Worm (Caenorhabditis elegans) whole organism, L2 larva: ENCODE measurements around the gene pms-2.

Experiments used
- C34F6.9 ChIP-seq: fragments of 150-350 bp; optimal IDR thresholded peaks from 2 replicates; lab custom pipeline; 2014; ENCODE audit warnings: missing biosample characterization, missing genetic modification characterization
- F13H6.1 ChIP-seq: sonication (generic microtip); optimal IDR thresholded peaks from 2 replicates; lab custom pipeline; 2016; ENCODE audit warnings: missing genetic modification characterization, missing compliant biosample characterization
- Y55F3AM.14 ChIP-seq: fragments of 200-800 bp; sonication (Bioruptor generic); optimal IDR thresholded peaks from 2 replicates; lab custom pipeline; 2018; ENCODE audit warnings: mild to moderate bottlenecking, missing genetic modification characterization, missing compliant biosample characterization
- alr-1 ChIP-seq: fragments of 150-350 bp; optimal IDR thresholded peaks from 2 replicates; lab custom pipeline; 2014; ENCODE audit warnings: missing biosample characterization, missing genetic modification characterization
- aly-2 ChIP-seq: fragments of 150-350 bp; optimal IDR thresholded peaks from 2 replicates; lab custom pipeline; 2014; ENCODE audit warnings: missing biosample characterization, missing genetic modification characterization
- ama-1 ChIP-seq: fragments of 150-350 bp; optimal IDR thresholded peaks from 2 replicates; lab custom pipeline; 2018; ENCODE audit warnings: inconsistent platforms
- blmp-1 ChIP-seq: sonication (generic microtip); optimal IDR thresholded peaks from 2 replicates; lab custom pipeline; 2017; ENCODE audit warnings: missing genetic modification characterization, mild to moderate bottlenecking, missing compliant biosample characterization, antibody characterized with exemption, moderate library complexity; ENCODE audit not compliant: insufficient read depth
- ceh-16 ChIP-seq: fragments of 150-350 bp; optimal IDR thresholded peaks from 2 replicates; lab custom pipeline; 2014; ENCODE audit warnings: missing biosample characterization, missing genetic modification characterization
- ceh-82 ChIP-seq: fragments of 150-350 bp; optimal IDR thresholded peaks from 2 replicates; lab custom pipeline; 2014; ENCODE audit warnings: missing biosample characterization, missing genetic modification characterization
- crh-2 ChIP-seq: sonication (generic microtip); optimal IDR thresholded peaks from 2 replicates; lab custom pipeline; 2017; ENCODE audit warnings: missing biosample characterization, missing genetic modification characterization
- dmd-4 ChIP-seq: sonication (generic microtip); optimal IDR thresholded peaks from 2 replicates; lab custom pipeline; 2017; ENCODE audit warnings: missing biosample characterization, missing genetic modification characterization
- egl-27 ChIP-seq: sonication (generic microtip); optimal IDR thresholded peaks from 3 replicates; lab custom pipeline; 2017; ENCODE audit warnings: missing biosample characterization, missing genetic modification reagents, missing genetic modification characterization
- elt-3 ChIP-seq: sonication (generic microtip); optimal IDR thresholded peaks from 2 replicates; lab custom pipeline; 2017; ENCODE audit warnings: missing biosample characterization, missing genetic modification characterization
- fos-1 ChIP-seq: fragments of 150-350 bp; optimal IDR thresholded peaks from 2 replicates; lab custom pipeline; 2014; ENCODE audit warnings: missing biosample characterization, missing genetic modification characterization
- gmeb-1 ChIP-seq: fragments of 150-350 bp; optimal IDR thresholded peaks from 2 replicates; lab custom pipeline; 2014; ENCODE audit warnings: missing biosample characterization, missing genetic modification characterization
- lin-13 ChIP-seq: fragments of 150-350 bp; optimal IDR thresholded peaks from 2 replicates; lab custom pipeline; 2014; ENCODE audit warnings: missing biosample characterization, missing genetic modification reagents, missing genetic modification characterization
- lin-39 ChIP-seq: fragments of 150-350 bp; optimal IDR thresholded peaks from 2 replicates; lab custom pipeline; 2014; ENCODE audit warnings: missing biosample characterization, missing genetic modification reagents, missing genetic modification characterization
- lsy-2 ChIP-seq, 2 experiments: fragments of 150-350 bp in 1 of 2; sonication (generic microtip) in 1 of 2; optimal IDR thresholded peaks; 2 replicates each; lab custom pipeline; 2014 to 2017; ENCODE audit warnings: missing biosample characterization in 2 of 2, missing genetic modification characterization in 2 of 2
- mab-5 ChIP-seq: fragments of 150-350 bp; optimal IDR thresholded peaks from 2 replicates; lab custom pipeline; 2014; ENCODE audit warnings: missing biosample characterization, missing genetic modification characterization
- mbf-1 ChIP-seq: sonication (generic microtip); optimal IDR thresholded peaks from 2 replicates; lab custom pipeline; 2017; ENCODE audit warnings: missing biosample characterization, missing genetic modification characterization
- mdl-1 ChIP-seq, 2 experiments: fragments of 150-350 bp in 1 of 2; sonication (generic microtip) in 1 of 2; optimal IDR thresholded peaks; 2 replicates each; lab custom pipeline; 2017; ENCODE audit warnings: missing biosample characterization in 2 of 2, missing genetic modification characterization in 2 of 2
- nhr-10 ChIP-seq: sonication (generic microtip); optimal IDR thresholded peaks from 2 replicates; lab custom pipeline; 2017; ENCODE audit warnings: missing biosample characterization, missing genetic modification characterization
- nhr-11 ChIP-seq: fragments of 150-350 bp; optimal IDR thresholded peaks from 2 replicates; lab custom pipeline; 2014; ENCODE audit warnings: missing biosample characterization, missing genetic modification characterization
- nhr-129 ChIP-seq: fragments of 150-350 bp; optimal IDR thresholded peaks from 2 replicates; lab custom pipeline; 2014; ENCODE audit warnings: missing biosample characterization, missing genetic modification characterization
- nhr-21 ChIP-seq: fragments of 150-350 bp; optimal IDR thresholded peaks from 2 replicates; lab custom pipeline; 2014; ENCODE audit warnings: missing biosample characterization, missing genetic modification characterization
- nhr-23 ChIP-seq: fragments of 150-350 bp; optimal IDR thresholded peaks from 2 replicates; lab custom pipeline; 2014; ENCODE audit warnings: missing biosample characterization, missing genetic modification reagents, missing genetic modification characterization
- nhr-25 ChIP-seq: fragments of 150-350 bp; sonication (generic microtip); optimal IDR thresholded peaks from 3 replicates; lab custom pipeline; 2014; ENCODE audit warnings: missing biosample characterization, missing genetic modification characterization
- nhr-6 ChIP-seq: fragments of 150-350 bp; optimal IDR thresholded peaks from 2 replicates; lab custom pipeline; 2014; ENCODE audit warnings: missing biosample characterization, missing genetic modification characterization
- nhr-77 ChIP-seq: fragments of 150-350 bp; optimal IDR thresholded peaks from 2 replicates; lab custom pipeline; 2014; ENCODE audit warnings: missing biosample characterization, missing genetic modification characterization
- sem-4 ChIP-seq: fragments of 150-350 bp; optimal IDR thresholded peaks from 2 replicates; lab custom pipeline; 2014; ENCODE audit warnings: missing biosample characterization, missing genetic modification reagents, missing genetic modification characterization
- sma-3 ChIP-seq: sonication (generic microtip); optimal IDR thresholded peaks from 2 replicates; lab custom pipeline; 2016; ENCODE audit warnings: missing genetic modification reagents, missing genetic modification characterization, missing compliant biosample characterization
- sma-9 ChIP-seq, 2 experiments: fragments of 150-350 bp in 1 of 2; sonication (generic microtip) in 1 of 2; optimal IDR thresholded peaks; 2 replicates each; lab custom pipeline; 2014 to 2016; ENCODE audit warnings: missing genetic modification characterization in 2 of 2, mild to moderate bottlenecking in 1 of 2, missing biosample characterization in 1 of 2, missing compliant biosample characterization in 1 of 2, missing genetic modification reagents in 1 of 2, moderate library complexity in 1 of 2
- snpc-4 ChIP-seq: fragments of 150-350 bp; optimal IDR thresholded peaks from 2 replicates; lab custom pipeline; 2014; ENCODE audit warnings: missing biosample characterization, missing genetic modification characterization
- unc-55 ChIP-seq: fragments of 150-350 bp; sonication (generic microtip); optimal IDR thresholded peaks from 3 replicates; lab custom pipeline; 2014; ENCODE audit warnings: missing biosample characterization, missing genetic modification reagents, missing genetic modification characterization
- zag-1 ChIP-seq: fragments of 150-350 bp; optimal IDR thresholded peaks from 2 replicates; lab custom pipeline; 2014; ENCODE audit warnings: missing biosample characterization, missing genetic modification characterization
- ztf-11 ChIP-seq: sonication (generic microtip); optimal IDR thresholded peaks from 2 replicates; lab custom pipeline; 2017; ENCODE audit warnings: missing biosample characterization, missing genetic modification characterization
- ztf-4 ChIP-seq: fragments of 150-350 bp; optimal IDR thresholded peaks from 2 replicates; lab custom pipeline; 2014; ENCODE audit warnings: missing biosample characterization, missing genetic modification characterization

pms-2 gene

DNA sequence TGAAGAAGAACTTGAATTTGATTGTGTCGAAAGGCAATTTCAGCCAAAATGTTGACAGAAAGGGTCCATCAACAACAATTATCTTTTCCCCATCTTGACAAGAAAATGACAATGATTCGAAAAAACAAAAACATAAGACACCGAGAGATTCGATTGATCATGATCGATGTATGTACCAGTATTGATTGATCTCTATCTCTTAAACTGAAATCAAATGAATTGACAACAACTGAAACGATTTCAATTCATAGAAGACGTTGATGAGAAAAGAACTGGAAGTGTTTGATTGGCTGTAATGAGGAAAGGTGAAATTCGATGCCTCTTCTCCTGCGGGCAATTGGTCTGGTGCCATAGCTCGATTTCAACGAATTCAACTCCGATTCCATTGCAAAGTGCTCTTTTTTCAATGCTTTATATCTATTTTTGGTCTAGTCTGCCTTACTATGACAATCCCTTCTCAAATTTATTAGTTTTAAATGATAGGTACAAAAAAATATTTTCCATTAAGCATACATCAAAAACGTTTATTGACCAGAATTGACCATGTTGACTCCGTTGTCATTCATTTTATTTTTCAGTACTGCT lies 36.9 kb downstream of the pms-2 start:
- TF ChIP-seq elt-3 (tag; lab: Kevin White, UChicago) (no peak), F13H6.1 (tag; lab: Kevin White, UChicago) (no peak), sem-4 (tag; lab: Kevin White, UChicago) (no peak), lin-13 (GFP tag; lab: Kevin White, UChicago) (no peak), zag-1 (no peak), sma-9 (GFP tag; optimal IDR thresholded peaks at IDR 0.05; lab: Kevin White, UChicago) (no peak), sma-9 (tag; optimal IDR thresholded peaks at IDR 0.05; lab: Kevin White, UChicago) (no peak), nhr-10 (no peak)

DNA sequence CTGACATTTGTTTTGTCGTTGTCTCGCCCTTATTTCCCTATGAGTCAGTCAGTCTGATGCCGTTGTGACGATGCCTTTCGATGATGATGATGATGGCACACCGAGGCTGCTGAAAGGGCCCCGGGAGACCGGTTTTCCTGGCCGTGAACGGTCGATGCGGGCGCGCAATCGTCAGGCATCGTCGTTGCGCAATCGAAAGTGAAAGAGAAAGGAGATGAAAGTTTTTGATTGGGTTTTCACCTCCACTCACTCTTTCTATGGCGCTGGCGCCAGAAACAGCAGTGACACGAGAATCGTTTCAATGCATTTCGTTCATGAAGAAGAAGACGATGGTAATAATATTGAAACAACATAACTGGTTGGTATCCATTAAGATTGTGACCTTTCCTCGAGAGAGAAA lies 37.4 kb downstream of the pms-2 start:
- TF ChIP-seq unc-55 (GFP tag; lab: Kevin White, UChicago) (no peak), fos-1 (tag; lab: Kevin White, UChicago) (peak; percentile 33), sem-4 (tag; lab: Kevin White, UChicago) (peak; percentile 80), gmeb-1 (tag; lab: Kevin White, UChicago) (no peak), egl-27 (peak; percentile 62), sma-3 (peak; percentile 72), ztf-4 (tag; lab: Kevin White, UChicago) (no peak), nhr-129 (peak; percentile 67), nhr-11 (tag; lab: Kevin White, UChicago) (no peak), Y55F3AM.14 (peak; percentile 61), blmp-1 (tag; lab: Kevin White, UChicago) (peak; percentile 100), nhr-23 (tag; lab: Kevin White, UChicago) (no peak), lin-39 (no peak), nhr-25 (peak; percentile 88), nhr-21 (tag; lab: Kevin White, UChicago) (peak; percentile 46), sma-9 (GFP tag; optimal IDR thresholded peaks at IDR 0.05; lab: Kevin White, UChicago) (peak; percentile 87), sma-9 (tag; optimal IDR thresholded peaks at IDR 0.05; lab: Kevin White, UChicago) (no peak)

DNA sequence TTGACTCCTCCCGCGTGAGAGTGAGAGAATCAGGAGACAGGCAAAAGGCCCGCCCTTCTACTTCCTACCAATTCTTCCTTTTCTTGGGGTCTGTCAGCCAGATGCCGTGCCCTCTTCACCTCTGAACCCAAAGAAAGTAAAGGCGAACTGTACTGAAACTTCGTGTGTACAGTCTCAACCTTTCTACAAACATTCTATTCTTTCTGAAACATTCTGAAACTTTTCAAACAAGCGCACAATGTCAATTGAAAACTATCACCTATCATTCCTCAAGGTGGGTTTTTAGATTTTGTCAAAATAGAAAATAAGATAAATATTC lies 37.9 kb downstream of the pms-2 start:
- TF ChIP-seq ceh-16 (tag; lab: Kevin White, UChicago) (no peak), ama-1 (lab: Kevin White, UChicago) (peak; percentile 63)

DNA sequence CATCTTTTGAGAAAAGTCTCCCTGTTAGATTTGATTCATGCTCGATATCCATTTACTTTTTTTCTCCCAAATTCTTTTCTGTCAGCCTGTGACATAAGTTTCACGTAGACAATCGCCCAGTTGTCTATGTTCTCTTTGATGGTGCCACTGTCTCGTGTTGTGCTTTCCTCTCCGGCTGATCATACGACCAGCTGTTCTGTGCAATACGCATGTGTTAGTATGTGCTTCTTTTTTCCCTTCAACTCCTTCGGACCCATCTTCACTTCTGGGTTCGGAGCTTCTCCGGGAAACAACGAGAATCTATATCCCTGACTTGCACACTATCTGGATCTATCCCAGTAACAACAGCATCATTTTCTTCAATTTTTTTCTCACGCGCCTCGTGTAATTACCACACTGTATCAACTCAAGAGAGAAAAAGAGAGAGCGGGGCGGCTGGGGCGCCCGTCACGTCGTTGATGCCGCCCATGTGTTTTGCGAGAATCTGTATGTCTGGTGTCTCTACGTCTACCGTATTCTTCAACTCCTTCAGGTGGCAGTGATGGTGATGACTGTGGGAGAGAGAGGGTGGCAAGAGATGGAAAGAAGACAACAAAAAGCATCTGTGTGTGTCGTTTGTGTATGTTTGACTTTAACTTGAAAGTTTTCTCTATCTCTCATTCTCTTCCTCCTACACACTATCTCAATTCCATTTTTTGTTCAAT lies 38.4 kb downstream of the pms-2 start:
- peak; percentile 91 for TF ChIP-seq sma-3
- peak; percentile 76 for TF ChIP-seq lin-13 (GFP tag; lab: Kevin White, UChicago)
- peak; percentile 77 for TF ChIP-seq egl-27
- peak; percentile 94 for TF ChIP-seq fos-1 (tag; lab: Kevin White, UChicago)
- no peak for TF ChIP-seq nhr-11 (tag; lab: Kevin White, UChicago)
- TF ChIP-seq nhr-129, result peak; percentile 90
- no peak for TF ChIP-seq aly-2 (tag; lab: Kevin White, UChicago)
- TF ChIP-seq mbf-1, result no peak
- peak; percentile 38 for TF ChIP-seq ztf-4 (tag; lab: Kevin White, UChicago)
- TF ChIP-seq zag-1, result no peak
- no peak for TF ChIP-seq lin-39
- peak; percentile 77 for TF ChIP-seq nhr-21 (tag; lab: Kevin White, UChicago)
- TF ChIP-seq F13H6.1 (tag; lab: Kevin White, UChicago), result peak; percentile 96
- TF ChIP-seq sem-4 (tag; lab: Kevin White, UChicago), result peak; percentile 82
- TF ChIP-seq nhr-10, result no peak
- TF ChIP-seq crh-2 (tag; lab: Kevin White, UChicago), result peak; percentile 80
- no peak for TF ChIP-seq ceh-82 (tag; lab: Kevin White, UChicago)
- TF ChIP-seq dmd-4 (tag; lab: Kevin White, UChicago), result no peak
- peak; percentile 19 for TF ChIP-seq mab-5
- TF ChIP-seq lsy-2 (tag; optimal IDR thresholded peaks at IDR 0.05; lab: Kevin White, UChicago), result peak; percentile 13 to 80
- TF ChIP-seq sma-9 (GFP tag; optimal IDR thresholded peaks at IDR 0.05; lab: Kevin White, UChicago), result peak; percentile 97
- TF ChIP-seq sma-9 (tag; optimal IDR thresholded peaks at IDR 0.05; lab: Kevin White, UChicago), result no peak
- peak; percentile 73 for TF ChIP-seq Y55F3AM.14
- TF ChIP-seq alr-1 (tag; lab: Kevin White, UChicago), result no peak
- peak; percentile 65 for TF ChIP-seq C34F6.9
- peak; percentile 55 for TF ChIP-seq gmeb-1 (tag; lab: Kevin White, UChicago)
- TF ChIP-seq nhr-25, result peak; percentile 95
- TF ChIP-seq mdl-1 (tag; optimal IDR thresholded peaks at IDR 0.05; lab: Kevin White, UChicago), result peak; percentile 46 to 83
- TF ChIP-seq snpc-4 (tag; lab: Kevin White, UChicago), result no peak
- peak; percentile 96 for TF ChIP-seq blmp-1 (tag; lab: Kevin White, UChicago)
- TF ChIP-seq nhr-6, result peak; percentile 73
- no peak for TF ChIP-seq ztf-11 (tag; lab: Kevin White, UChicago)
- TF ChIP-seq nhr-77 (tag; lab: Kevin White, UChicago), result no peak
- TF ChIP-seq, all 48 proteins: peak for 20
